ENCODE assay signal across 6 worm cellular contexts in genomic region chrIV:1740105-1741023, ce11.
A peak's percentile ranks its signal among the peaks of the same experiment; 100 is the strongest.
TF ChIP-seq lines count a peak whose summit lies in the region.

TSS of gene ptpn-22 (minus strand) at chrIV:1740262.

TF ChIP-seq in whole organism, L1 larva, 84 proteins besides CTCF, POLR2A, EP300 and RAD21:
- TF ChIP-seq tlp-1 (tag; optimal IDR thresholded peaks at IDR 0.05; lab: Kevin White, UChicago), result no peak
- TF ChIP-seq nhr-85 (tag; lab: Kevin White, UChicago), result peak; percentile 5
- TF ChIP-seq ceh-63 (GFP tag; optimal IDR thresholded peaks at IDR 0.05; lab: Kevin White, UChicago), result no peak
- TF ChIP-seq C04F5.9 (tag; optimal IDR thresholded peaks at IDR 0.05; lab: Kevin White, UChicago), result no peak
- TF ChIP-seq C16A3.4 (tag; optimal IDR thresholded peaks at IDR 0.05; lab: Kevin White, UChicago), result no peak

TF ChIP-seq in whole organism, L3 larva, 47 proteins besides CTCF, POLR2A, EP300 and RAD21:
- TF ChIP-seq mdl-1 (tag; optimal IDR thresholded peaks at IDR 0.05; lab: Kevin White, UChicago), result no peak
- TF ChIP-seq ceh-28 (tag; optimal IDR thresholded peaks at IDR 0.05; lab: Kevin White, UChicago), result peak; percentile 96
- TF ChIP-seq lsy-12 (tag; optimal IDR thresholded peaks at IDR 0.05; lab: Kevin White, UChicago), result no peak
- TF ChIP-seq elt-2 (tag; optimal IDR thresholded peaks at IDR 0.05; lab: Kevin White, UChicago), result peak; percentile 13
TF ChIP-seq in whole organism, L3 larva: peak in this region for 2.

TF ChIP-seq in whole organism, L4 larva, 104 proteins besides CTCF, POLR2A, EP300 and RAD21:
- TF ChIP-seq nhr-28 (tag; optimal IDR thresholded peaks at IDR 0.05; lab: Kevin White, UChicago), result peak; percentile 9
- no peak for TF ChIP-seq Y48G9A.11 (GFP tag; IDR thresholded peaks at IDR 0.05; lab: Robert Waterston, UW)
- no peak for TF ChIP-seq lin-15B (tag; optimal IDR thresholded peaks at IDR 0.05; lab: Kevin White, UChicago)
- TF ChIP-seq daf-16 (GFP tag; optimal IDR thresholded peaks at IDR 0.05; lab: Kevin White, UChicago), result no peak
- peak; percentile 18 for TF ChIP-seq daf-16 (tag; optimal IDR thresholded peaks at IDR 0.05; lab: Kevin White, UChicago)
- TF ChIP-seq aha-1 (tag; lab: Kevin White, UChicago), result peak; percentile 35
- TF ChIP-seq ceh-28 (tag; optimal IDR thresholded peaks at IDR 0.05; lab: Kevin White, UChicago), result peak; percentile 90
- TF ChIP-seq hlh-11 (tag; optimal IDR thresholded peaks at IDR 0.05; lab: Kevin White, UChicago), result peak; percentile 25
- TF ChIP-seq ztf-11 (tag; optimal IDR thresholded peaks at IDR 0.05; lab: Kevin White, UChicago), result no peak
- TF ChIP-seq F44E2.7 (GFP tag; IDR thresholded peaks at IDR 0.05; lab: Robert Waterston, UW), result no peak

TF ChIP-seq in whole organism, late embryonic, 69 proteins besides CTCF, POLR2A, EP300 and RAD21:
- TF ChIP-seq hlh-6 (tag; optimal IDR thresholded peaks at IDR 0.05; lab: Kevin White, UChicago), result no peak
- TF ChIP-seq ama-1 (optimal IDR thresholded peaks at IDR 0.05; lab: Kevin White, UChicago), result no peak
- peak; percentile 80 for TF ChIP-seq ceh-48 (tag; optimal IDR thresholded peaks at IDR 0.05; lab: Kevin White, UChicago)

TF ChIP-seq in whole organism, midembryonic, 9 proteins besides CTCF, POLR2A, EP300 and RAD21:
- no peak for TF ChIP-seq cog-1 (tag; optimal IDR thresholded peaks at IDR 0.05; lab: Kevin White, UChicago)
- TF ChIP-seq T22C8.4 (GFP tag; IDR thresholded peaks at IDR 0.05; lab: Robert Waterston, UW), result peak; percentile 91

TF ChIP-seq in whole organism, young adult, 124 proteins besides CTCF, POLR2A, EP300 and RAD21:
- TF ChIP-seq snpc-3.4 (tag; optimal IDR thresholded peaks at IDR 0.05; lab: Kevin White, UChicago) (no peak), let-607 (tag; optimal IDR thresholded peaks at IDR 0.05; lab: Kevin White, UChicago) (peak; percentile 55 to 56)
